Worm (Caenorhabditis elegans): Measurements from ENCODE around the gene ndua-1.

DNA sequence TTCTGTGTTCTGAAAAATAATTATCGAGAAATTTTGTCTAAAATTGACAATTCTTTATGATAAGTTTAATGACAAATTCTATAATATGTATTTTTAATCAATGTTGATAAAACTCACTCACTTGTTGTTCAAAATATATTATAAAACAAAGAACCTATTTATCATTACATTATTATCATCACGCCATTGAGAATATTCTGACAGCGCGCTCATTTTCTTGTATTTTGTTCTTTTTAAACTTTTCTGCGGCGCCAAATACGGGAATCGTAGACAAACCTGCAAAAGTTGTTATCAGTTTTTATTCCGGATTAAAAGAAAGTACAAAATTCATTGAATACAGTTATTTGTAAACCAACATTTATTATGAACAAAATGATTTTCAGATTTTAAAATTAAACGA, 14.7 kb upstream of the ndua-1 start:
- TF ChIP-seq lin-13 (tag; optimal IDR thresholded peaks at IDR 0.05) (no peak), unc-62 (GFP tag; optimal IDR thresholded peaks at IDR 0.05) (no peak), blmp-1 (tag; optimal IDR thresholded peaks at IDR 0.05) (no peak), nhr-28 (tag; optimal IDR thresholded peaks at IDR 0.05) (no peak), snpc-4 (tag; optimal IDR thresholded peaks at IDR 0.05) (no peak), nhr-2 (tag; optimal IDR thresholded peaks at IDR 0.05) (no peak), nhr-76 (tag; optimal IDR thresholded peaks at IDR 0.05) (no peak)

Measured in whole organism, mixed stage, embryonic.